Fruit fly (Drosophila melanogaster) whole organism, embryonic: Measurements from ENCODE around the gene Zw.

ENCODE experiments used
- Awh ChIP-seq: fragments of 200-800 bp; sonication (Bioruptor generic); IDR thresholded peaks from 2 replicates; pipeline ENCODE4, ENCODE4 v1.3.6; 2022; ENCODE audit warnings: missing biosample characterization, missing genetic modification characterization
- C15 ChIP-seq: fragments of 200-800 bp; sonication (Bioruptor generic); IDR thresholded peaks from 3 replicates; pipeline ENCODE4 v1.3.6; 2022; ENCODE audit warnings: missing biosample characterization, missing genetic modification characterization
- CG10565 ChIP-seq: fragments of 200-800 bp; sonication (Bioruptor generic); optimal IDR thresholded peaks from 3 replicates; lab custom pipeline; 2016; ENCODE audit warnings: missing biosample characterization, mild to moderate bottlenecking, missing genetic modification characterization
- CG11560 ChIP-seq: fragments of 200-800 bp; sonication (Bioruptor generic); IDR thresholded peaks from 3 replicates; pipeline ENCODE4 v1.3.6; 2022; ENCODE audit warnings: missing biosample characterization, missing genetic modification characterization
- CG13296 ChIP-seq: fragments of 200-800 bp; sonication (Bioruptor generic); optimal IDR thresholded peaks from 3 replicates; lab custom pipeline; 2018; ENCODE audit warnings: missing biosample characterization, mild to moderate bottlenecking, missing genetic modification characterization
- CG13624 ChIP-seq: fragments of 200-800 bp; sonication (Bioruptor generic); optimal IDR thresholded peaks from 2 replicates; lab custom pipeline; 2016; ENCODE audit warnings: missing biosample characterization, missing genetic modification characterization
- CG13775 ChIP-seq: fragments of 200-800 bp; sonication (Bioruptor generic); optimal IDR thresholded peaks from 3 replicates; lab custom pipeline; 2017; ENCODE audit warnings: missing biosample characterization, mild to moderate bottlenecking, missing genetic modification characterization
- CG14014 ChIP-seq: fragments of 200-800 bp; sonication (Bioruptor generic); IDR thresholded peaks from 2 replicates; pipeline ENCODE4 v1.3.6; 2022; ENCODE audit warnings: missing biosample characterization, missing genetic modification characterization
- CG15073 ChIP-seq: fragments of 200-800 bp; sonication (Bioruptor generic); optimal IDR thresholded peaks from 2 replicates; lab custom pipeline; 2016; ENCODE audit warnings: missing biosample characterization, missing genetic modification characterization
- CG15514 ChIP-seq: fragments of 200-800 bp; sonication (Bioruptor generic); optimal IDR thresholded peaks from 3 replicates; lab custom pipeline; 2017; ENCODE audit warnings: missing biosample characterization, missing genetic modification characterization, mild to moderate bottlenecking, moderate library complexity, missing genetic modification reagents
- CG16815 ChIP-seq: fragments of 200-800 bp; sonication (Bioruptor generic); optimal IDR thresholded peaks from 3 replicates; lab custom pipeline; 2017; ENCODE audit warnings: missing biosample characterization, mild to moderate bottlenecking, missing genetic modification characterization
- CG17912 ChIP-seq: fragments of 200-800 bp; sonication (Bioruptor generic); optimal IDR thresholded peaks from 2 replicates; lab custom pipeline; 2018; ENCODE audit warnings: missing biosample characterization, mild to moderate bottlenecking, missing genetic modification characterization
- CG2116 ChIP-seq: fragments of 200-800 bp; sonication (Bioruptor generic); optimal IDR thresholded peaks from 3 replicates; lab custom pipeline; 2018; ENCODE audit warnings: missing biosample characterization, mild to moderate bottlenecking, missing genetic modification characterization
- CG2202 ChIP-seq: fragments of 200-800 bp; sonication (Bioruptor generic); optimal IDR thresholded peaks from 2 replicates; lab custom pipeline; 2018; ENCODE audit warnings: missing biosample characterization, mild to moderate bottlenecking, missing genetic modification characterization
- CG2889 ChIP-seq: fragments of 200-800 bp; sonication (Bioruptor generic); IDR thresholded peaks from 3 replicates; pipeline ENCODE4 v1.3.6; 2022; ENCODE audit warnings: missing biosample characterization, missing genetic modification characterization
- CG30020 ChIP-seq: fragments of 200-800 bp; optimal IDR thresholded peaks from 2 replicates; lab custom pipeline; 2019; ENCODE audit warnings: missing biosample characterization, mild to moderate bottlenecking, missing genetic modification characterization, moderate library complexity
- CG3281 ChIP-seq: fragments of 200-800 bp; sonication (Bioruptor generic); optimal IDR thresholded peaks from 3 replicates; lab custom pipeline; 2017; ENCODE audit warnings: missing biosample characterization, mild to moderate bottlenecking, missing genetic modification characterization
- CG34422 ChIP-seq: fragments of 200-800 bp; sonication (Bioruptor generic); IDR thresholded peaks from 3 replicates; pipeline ENCODE4 v1.3.6; 2022; ENCODE audit warnings: missing biosample characterization, missing genetic modification characterization
- CG4617 ChIP-seq: fragments of 200-800 bp; sonication (Bioruptor generic); optimal IDR thresholded peaks from 3 replicates; lab custom pipeline; 2016; ENCODE audit warnings: missing biosample characterization, missing genetic modification characterization, borderline replicate concordance
- CG4707 ChIP-seq: fragments of 200-800 bp; sonication (Bioruptor generic); optimal IDR thresholded peaks from 2 replicates; lab custom pipeline; 2018; ENCODE audit warnings: missing biosample characterization, mild to moderate bottlenecking, missing genetic modification characterization, moderate library complexity
- CG6254 ChIP-seq: fragments of 200-800 bp; sonication (Bioruptor generic); optimal IDR thresholded peaks from 3 replicates; lab custom pipeline; 2017; ENCODE audit warnings: mild to moderate bottlenecking, missing biosample characterization, missing genetic modification reagents, missing genetic modification characterization
- CG7556 ChIP-seq: fragments of 200-800 bp; sonication (Bioruptor generic); optimal IDR thresholded peaks from 2 replicates; lab custom pipeline; 2017; ENCODE audit warnings: missing biosample characterization, mild to moderate bottlenecking, missing genetic modification characterization
- CG7786 ChIP-seq: fragments of 200-800 bp; sonication (Bioruptor generic); optimal IDR thresholded peaks from 2 replicates; lab custom pipeline; 2016; ENCODE audit warnings: missing biosample characterization, missing genetic modification characterization
- CG8765 ChIP-seq: fragments of 200-800 bp; sonication (Bioruptor generic); IDR thresholded peaks from 2 replicates; pipeline ENCODE4 v1.3.6; 2022; ENCODE audit warnings: missing biosample characterization, missing genetic modification characterization
- D ChIP-seq, 2 experiments: fragments of 200-800 bp in 1 of 2; fragments of >200 bp in 1 of 2; sonication (Bioruptor generic) in 1 of 2; optimal IDR thresholded peaks; 2 replicates in 1 of 2; 3 replicates in 1 of 2; lab custom pipeline; 2017; ENCODE audit warnings: mild to moderate bottlenecking in 1 of 2, missing biosample characterization in 1 of 2, missing genetic modification characterization in 1 of 2, missing genetic modification reagents in 1 of 2
- Dad ChIP-seq: fragments of 200-800 bp; sonication (Bioruptor generic); optimal IDR thresholded peaks from 3 replicates; lab custom pipeline; 2016; ENCODE audit warnings: missing biosample characterization, missing genetic modification characterization
- Dip3 ChIP-seq: fragments of 200-800 bp; sonication (Bioruptor generic); optimal IDR thresholded peaks from 3 replicates; lab custom pipeline; 2016; ENCODE audit warnings: missing biosample characterization, missing genetic modification characterization
- Hmr ChIP-seq: fragments of 200-800 bp; sonication (Bioruptor generic); optimal IDR thresholded peaks from 3 replicates; lab custom pipeline; 2017; ENCODE audit warnings: mild to moderate bottlenecking, missing biosample characterization, missing genetic modification reagents, missing genetic modification characterization
- Kr ChIP-seq: fragments of 200-800 bp; sonication (Bioruptor generic); optimal IDR thresholded peaks from 2 replicates; lab custom pipeline; 2017; ENCODE audit warnings: missing biosample characterization, mild to moderate bottlenecking, missing genetic modification characterization
- MBD-R2 ChIP-seq: fragments of 200-800 bp; sonication (Bioruptor generic); IDR thresholded peaks from 2 replicates; pipeline ENCODE4 v1.3.6; 2022; ENCODE audit warnings: missing biosample characterization, missing genetic modification characterization
- Max ChIP-seq: fragments of 200-800 bp; sonication (Bioruptor generic); optimal IDR thresholded peaks from 2 replicates; lab custom pipeline; 2016; ENCODE audit warnings: missing biosample characterization, mild to moderate bottlenecking, missing genetic modification characterization
- NC2α ChIP-seq: fragments of 200-800 bp; sonication (Bioruptor generic); optimal IDR thresholded peaks from 2 replicates; lab custom pipeline; 2016; ENCODE audit warnings: missing biosample characterization, missing genetic modification characterization
- NC2β ChIP-seq: fragments of 200-800 bp; sonication (Bioruptor generic); optimal IDR thresholded peaks from 2 replicates; lab custom pipeline; 2016; ENCODE audit warnings: missing biosample characterization, missing genetic modification characterization
- Ssrp ChIP-seq: fragments of 200-800 bp; sonication (Bioruptor generic); optimal IDR thresholded peaks from 2 replicates; lab custom pipeline; 2018; ENCODE audit warnings: missing biosample characterization, mild to moderate bottlenecking, missing genetic modification characterization, moderate library complexity
- Stat92E ChIP-seq, 3 experiments: fragments of >200 bp in 2 of 3; fragments of 200-800 bp in 1 of 3; sonication (Bioruptor generic) in 1 of 3; optimal IDR thresholded peaks; 2 replicates each; lab custom pipeline; 2017 to 2019; ENCODE audit warnings: missing biosample characterization in 3 of 3, missing genetic modification characterization in 3 of 3, mild to moderate bottlenecking in 1 of 3, moderate library complexity in 1 of 3
- dimm ChIP-seq: fragments of 200-800 bp; sonication (Bioruptor generic); IDR thresholded peaks from 2 replicates; pipeline ENCODE4 v1.3.6; 2022; ENCODE audit warnings: missing biosample characterization, missing genetic modification characterization
- dmrt11E ChIP-seq: fragments of 200-800 bp; sonication (Bioruptor generic); optimal IDR thresholded peaks from 3 replicates; lab custom pipeline; 2018; ENCODE audit warnings: missing biosample characterization, mild to moderate bottlenecking, missing genetic modification characterization, moderate library complexity
- fd102C ChIP-seq: fragments of 200-800 bp; sonication (Bioruptor generic); optimal IDR thresholded peaks from 2 replicates; lab custom pipeline; 2018; ENCODE audit warnings: missing biosample characterization, mild to moderate bottlenecking, missing genetic modification characterization, moderate library complexity
- her ChIP-seq: fragments of 200-800 bp; sonication (Bioruptor generic); optimal IDR thresholded peaks from 2 replicates; lab custom pipeline; 2016; ENCODE audit warnings: missing biosample characterization, missing genetic modification characterization
- inv ChIP-seq: fragments of 200-800 bp; sonication (Bioruptor generic); IDR thresholded peaks from 2 replicates; pipeline ENCODE4 v1.3.6; 2022; ENCODE audit warnings: missing biosample characterization, missing genetic modification characterization; ENCODE audit not compliant: partially characterized antibody
- klu ChIP-seq: fragments of 200-800 bp; sonication (Bioruptor generic); IDR thresholded peaks from 2 replicates; pipeline ENCODE4 v1.3.6; 2022; ENCODE audit warnings: missing biosample characterization, missing genetic modification characterization
- nmo ChIP-seq: fragments of 200-800 bp; sonication (Bioruptor generic); optimal IDR thresholded peaks from 2 replicates; lab custom pipeline; 2018; ENCODE audit warnings: missing biosample characterization, mild to moderate bottlenecking, missing genetic modification characterization, moderate library complexity
- pan ChIP-seq, 4 experiments: fragments of >200 bp in 3 of 4; fragments of 200-800 bp in 1 of 4; sonication (Bioruptor generic) in 1 of 4; optimal IDR thresholded peaks in 3 of 4; IDR thresholded peaks in 1 of 4; 2 replicates each; pipeline versions ENCODE4 v1.3.6 to Lab custom; 2017 to 2022; ENCODE audit warnings: missing biosample characterization in 2 of 4, missing genetic modification characterization in 2 of 4, mixed read lengths in 1 of 4
- pnt ChIP-seq: fragments of 200-800 bp; sonication (Bioruptor generic); optimal IDR thresholded peaks from 3 replicates; lab custom pipeline; 2016; ENCODE audit warnings: missing biosample characterization, missing genetic modification characterization
- prd ChIP-seq, 3 experiments: fragments of >200 bp in 2 of 3; fragments of 200-800 bp in 1 of 3; sonication (Bioruptor generic) in 1 of 3; optimal IDR thresholded peaks in 2 of 3; IDR thresholded peaks in 1 of 3; 2 replicates in 2 of 3; 3 replicates in 1 of 3; pipeline versions ENCODE4 v1.3.6 to Lab custom; 2017 to 2022; ENCODE audit warnings: missing biosample characterization in 1 of 3, missing genetic modification characterization in 1 of 3
- shn ChIP-seq: fragments of 200-800 bp; sonication (Bioruptor generic); optimal IDR thresholded peaks from 3 replicates; lab custom pipeline; 2016; ENCODE audit warnings: missing biosample characterization, missing genetic modification characterization
- unpg ChIP-seq: fragments of 200-800 bp; sonication (Bioruptor generic); optimal IDR thresholded peaks from 3 replicates; lab custom pipeline; 2018; ENCODE audit warnings: missing biosample characterization, mild to moderate bottlenecking, missing genetic modification characterization, moderate library complexity

Gene Zw

DNA sequence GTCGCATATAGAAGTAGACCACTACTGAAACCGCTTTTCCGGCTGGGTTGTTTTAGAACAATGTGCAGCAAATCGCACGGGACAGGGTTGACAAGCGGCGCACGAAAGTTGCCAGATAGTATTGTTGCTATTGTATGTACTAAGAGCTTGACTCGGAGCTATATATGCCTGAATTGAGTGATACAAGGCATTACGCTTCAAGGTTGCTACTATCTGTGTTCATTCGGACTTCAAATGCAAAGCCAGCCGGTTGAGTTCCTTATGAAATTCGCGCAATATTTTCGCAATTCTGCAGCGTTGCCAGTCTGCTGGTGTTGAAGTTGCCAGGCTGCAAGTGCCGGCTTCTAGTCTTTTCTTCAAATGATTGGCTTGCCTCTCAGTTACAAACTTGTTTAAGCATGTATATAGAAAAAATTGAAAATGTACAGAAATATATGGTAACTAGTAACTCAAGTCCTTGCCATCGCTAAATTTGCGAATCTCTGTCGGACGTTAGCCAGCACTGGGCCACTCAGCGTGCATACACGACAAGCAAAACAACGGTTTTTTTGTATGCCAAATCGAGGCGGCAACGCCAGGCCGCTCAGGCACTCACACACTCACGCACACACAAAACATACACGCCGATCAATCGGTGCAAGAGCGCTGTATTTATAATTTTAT, 15.2 kb upstream of the Zw start, which contains the start of the genes Ranbp21 and Elys (continued):
- TF ChIP-seq dimm, result 0 out of 2 replicates have a peak, but pooled peaks have one; percentile 32
- peak; percentile 34 for TF ChIP-seq CG7556 (GFP tag; lab: Kevin White, UChicago)
- TF ChIP-seq Dip3 (GFP tag; lab: Kevin White, UChicago), result peak; percentile 73
- TF ChIP-seq CG2116 (GFP tag; lab: Kevin White, UChicago), result peak; percentile 40
- TF ChIP-seq Ssrp (tag; lab: Kevin White, UChicago), result peak; percentile 36
- TF ChIP-seq CG14014, result 0 out of 2 replicates have a peak, but pooled peaks have one; percentile 29
- TF ChIP-seq Hmr (GFP tag; lab: Kevin White, UChicago), result no peak
- TF ChIP-seq CG13296, result no peak
- TF ChIP-seq CG17912 (GFP tag; lab: Kevin White, UChicago), result no peak
- peak; percentile 68 for TF ChIP-seq MBD-R2 (GFP tag; lab: Robert Waterston, UW)
- TF ChIP-seq CG2889 (GFP tag; lab: Robert Waterston, UW), result 0 out of 3 replicates have a peak, but pooled peaks have one; percentile 27
- no peak for TF ChIP-seq unpg (GFP tag; lab: Kevin White, UChicago)
- peak; percentile 72 for TF ChIP-seq nmo
- no peak for TF ChIP-seq C15 (GFP tag; lab: Robert Waterston, UW)
- TF ChIP-seq Kr (GFP tag; lab: Kevin White, UChicago), result no peak
- TF ChIP-seq CG15073 (GFP tag; lab: Kevin White, UChicago), result no peak
- TF ChIP-seq CG16815 (GFP tag; lab: Kevin White, UChicago), result no peak
- peak; percentile 45; the same call in 1 of the 2 replicates for TF ChIP-seq inv (GFP tag; lab: Robert Waterston, UW)
- peak; percentile 58 for TF ChIP-seq CG13775 (GFP tag; lab: Kevin White, UChicago)
- TF ChIP-seq CG7786, result peak; percentile 56
- peak; percentile 27 for TF ChIP-seq CG30020 (tag; lab: Kevin White, UChicago)
- TF ChIP-seq CG34422 (GFP tag; lab: Robert Waterston, UW), result peak; percentile 63
- peak; percentile 59 for TF ChIP-seq CG13624 (GFP tag; lab: Kevin White, UChicago)
- peak; percentile 37; the same call in 1 of the 3 replicates for TF ChIP-seq CG11560
- TF ChIP-seq D (optimal IDR thresholded peaks at IDR 0.05; lab: Kevin White, UChicago), result no peak
- TF ChIP-seq D (GFP tag; optimal IDR thresholded peaks at IDR 0.05; lab: Kevin White, UChicago), result no peak
- TF ChIP-seq CG4617 (GFP tag; lab: Kevin White, UChicago), result peak; percentile 20
- peak; percentile 13 for TF ChIP-seq CG15514
- TF ChIP-seq CG6254, result no peak
- TF ChIP-seq CG4707 (GFP tag; lab: Kevin White, UChicago), result no peak
- TF ChIP-seq klu (GFP tag; lab: Robert Waterston, UW), result peak; percentile 58
- no peak for TF ChIP-seq CG10565 (GFP tag; lab: Kevin White, UChicago)
- no peak for TF ChIP-seq CG3281 (GFP tag; lab: Kevin White, UChicago)
- peak; percentile 62 for TF ChIP-seq pnt
- TF ChIP-seq Dad (GFP tag; lab: Kevin White, UChicago), result peak; percentile 65
- TF ChIP-seq Max (GFP tag; lab: Kevin White, UChicago), result peak; percentile 64
- TF ChIP-seq NC2β (GFP tag; lab: Kevin White, UChicago), result peak; percentile 29
- no peak for TF ChIP-seq CG2202 (tag; lab: Kevin White, UChicago)
- peak; percentile 45 for TF ChIP-seq dmrt11E (tag; lab: Kevin White, UChicago)
- TF ChIP-seq prd (optimal IDR thresholded peaks at IDR 0.05; lab: Kevin White, UChicago), result no peak
- TF ChIP-seq prd (GFP tag; IDR thresholded peaks at IDR 0.05; lab: Robert Waterston, UW), result peak; percentile 75
- peak; percentile 65 for TF ChIP-seq shn
- TF ChIP-seq fd102C (GFP tag; lab: Kevin White, UChicago), result no peak
- TF ChIP-seq NC2α, result no peak
- no peak for TF ChIP-seq Stat92E (GFP tag; optimal IDR thresholded peaks at IDR 0.05; lab: Kevin White, UChicago)
- TF ChIP-seq Awh (GFP tag; lab: Robert Waterston, UW), result 0 out of 2 replicates have a peak, but pooled peaks have one; percentile 29
- TF ChIP-seq CG8765, result peak; percentile 31; the same call in 1 of the 2 replicates
- TF ChIP-seq pan (optimal IDR thresholded peaks at IDR 0.05; lab: Kevin White, UChicago), result no peak
- TF ChIP-seq pan (GFP tag; optimal IDR thresholded peaks at IDR 0.05 in 1 of 2, IDR thresholded peaks at IDR 0.05 in 1 of 2), result peak in 1 of 2 experiments; percentile 68
- peak; percentile 14 for TF ChIP-seq her (GFP tag; lab: Kevin White, UChicago)
